Worm (Caenorhabditis elegans): ENCODE measurements around the gene K09C4.10.

Gene K09C4.10

ce11 chrX:3245812-3246211, 34.2 kb downstream of the K09C4.10 start, which contains the start of gene F40F4.7:
Gene F40F4.7 (minus strand): TSS chrX:3245933.
- TF ChIP-seq nhr-11 (tag; optimal IDR thresholded peaks at IDR 0.05) (peak; percentile 59), F37D6.2 (tag; optimal IDR thresholded peaks at IDR 0.05) (no peak), duxl-1 (tag; optimal IDR thresholded peaks at IDR 0.05; ENCODE audit: poor library complexity) (no peak), nhr-102 (tag; optimal IDR thresholded peaks at IDR 0.05) (peak; percentile 20), lin-13 (GFP tag; optimal IDR thresholded peaks at IDR 0.05) (peak; percentile 37), ZK337.2 (GFP tag; IDR thresholded peaks at IDR 0.05) (no peak), ceh-32 (tag; optimal IDR thresholded peaks at IDR 0.05; ENCODE audit: poor library complexity) (no peak), nhr-48 (tag; optimal IDR thresholded peaks at IDR 0.05) (peak; percentile 21), nhr-6 (tag; optimal IDR thresholded peaks at IDR 0.05) (peak; percentile 23), dmd-6 (GFP tag; IDR thresholded peaks at IDR 0.05) (peak; percentile 63), lsy-2 (tag; optimal IDR thresholded peaks at IDR 0.05) (peak in 1 of 2 experiments; percentile 68), dve-1 (tag; optimal IDR thresholded peaks at IDR 0.05; ENCODE audit: insufficient read depth) (peak; percentile 80), mxl-3 (GFP tag; optimal IDR thresholded peaks at IDR 0.05) (peak; percentile 96), ztf-11 (tag; optimal IDR thresholded peaks at IDR 0.05) (no peak), hif-1 (tag; optimal IDR thresholded peaks at IDR 0.05) (peak in 1 of 2 experiments; percentile 50), pqm-1 (tag; optimal IDR thresholded peaks at IDR 0.05) (peak; percentile 11), Y75B8A.6 (GFP tag; IDR thresholded peaks at IDR 0.05) (no peak), dmd-9 (GFP tag; IDR thresholded peaks at IDR 0.05) (no peak), hlh-30 (tag; optimal IDR thresholded peaks at IDR 0.05; ENCODE audit: insufficient read depth) (peak; percentile 99), nhr-77 (tag; optimal IDR thresholded peaks at IDR 0.05) (peak; percentile 57), hmg-1.1 (GFP tag; IDR thresholded peaks at IDR 0.05) (peak; percentile 47), unc-130 (GFP tag; optimal IDR thresholded peaks at IDR 0.05) (no peak), zfp-3 (GFP tag; conservative IDR thresholded peaks at IDR 0.05) (no peak), mxl-2 (GFP tag; conservative IDR thresholded peaks at IDR 0.05) (no peak), mep-1 (tag; optimal IDR thresholded peaks at IDR 0.05) (peak; percentile 80), snpc-1.2 (GFP tag; IDR thresholded peaks at IDR 0.05) (no peak), snpc-4 (tag; optimal IDR thresholded peaks at IDR 0.05) (no peak), aha-1 (tag) (peak; percentile 96), mes-2 (tag; optimal IDR thresholded peaks at IDR 0.05; ENCODE audit: poor library complexity, severe bottlenecking) (peak; percentile 69), pha-4 (GFP tag; IDR thresholded peaks at IDR 0.05) (no peak), pha-4 (tag; optimal IDR thresholded peaks at IDR 0.05) (peak; percentile 90), arid-1 (GFP tag; conservative IDR thresholded peaks at IDR 0.05) (peak; percentile 55; the same call in 1 of the 2 replicates), mdl-1 (tag; optimal IDR thresholded peaks at IDR 0.05) (peak; percentile 66 to 91), ctbp-1 (GFP tag; IDR thresholded peaks at IDR 0.05) (no peak), tra-1 (GFP tag; IDR thresholded peaks at IDR 0.05) (no peak), ces-1 (GFP tag; optimal IDR thresholded peaks at IDR 0.05) (no peak), ceh-20 (GFP tag; IDR thresholded peaks at IDR 0.05) (peak; percentile 55; the same call in 1 of the 2 replicates), R02D3.7 (tag; optimal IDR thresholded peaks at IDR 0.05) (no peak), daf-8 (GFP tag; IDR thresholded peaks at IDR 0.05) (no peak), unc-62 (GFP tag; optimal IDR thresholded peaks at IDR 0.05 in 1 of 2) (no peak), unc-62 (tag; optimal IDR thresholded peaks at IDR 0.05) (no peak), rbr-2 (tag; optimal IDR thresholded peaks at IDR 0.05) (peak; percentile 44), hlh-11 (tag; optimal IDR thresholded peaks at IDR 0.05) (peak; percentile 90), nhr-28 (tag; optimal IDR thresholded peaks at IDR 0.05) (peak; percentile 83), T20F7.1 (GFP tag; optimal IDR thresholded peaks at IDR 0.05) (peak; percentile 95), dpl-1 (GFP tag; optimal IDR thresholded peaks at IDR 0.05) (peak; percentile 56), zip-11 (GFP tag; IDR thresholded peaks at IDR 0.05) (no peak), F10B5.3 (tag; optimal IDR thresholded peaks at IDR 0.05) (no peak), zag-1 (tag; optimal IDR thresholded peaks at IDR 0.05) (no peak), daf-16 (GFP tag; optimal IDR thresholded peaks at IDR 0.05) (peak in 1 of 2 experiments; percentile 44), daf-16 (tag; optimal IDR thresholded peaks at IDR 0.05) (peak; percentile 47)

All from whole organism, L4 larva.